Worm (Caenorhabditis elegans): ENCODE measurements around the gene lin-23.

ce11 chrII:6417999-6418398 is 46.9 kb downstream of the lin-23 start:
- no peak for TF ChIP-seq him-1 (tag; optimal IDR thresholded peaks at IDR 0.05)
- TF ChIP-seq dao-5 (tag; optimal IDR thresholded peaks at IDR 0.05), result no peak

All from whole organism, L4/young adult.